Fruit fly (Drosophila melanogaster) whole organism, embryonic: Measurements from ENCODE around the gene pigs.

Experiments
- Adf1 ChIP-seq: fragments of 200-800 bp; sonication (Bioruptor generic); IDR thresholded peaks from 2 replicates; pipeline ENCODE4 v1.3.6; 2022; ENCODE audit warnings: missing biosample characterization, missing genetic modification characterization
- Antp ChIP-seq: fragments of 200-800 bp; sonication (Bioruptor generic); optimal IDR thresholded peaks from 3 replicates; lab custom pipeline; 2016; ENCODE audit warnings: missing biosample characterization, missing genetic modification characterization
- Bteb2 ChIP-seq: fragments of 200-800 bp; sonication (Bioruptor generic); optimal IDR thresholded peaks from 2 replicates; lab custom pipeline; 2016; ENCODE audit warnings: missing biosample characterization, missing genetic modification characterization
- CG11695 ChIP-seq: fragments of 200-800 bp; sonication (Bioruptor generic); IDR thresholded peaks from 3 replicates; pipeline ENCODE4 v1.3.6; 2022; ENCODE audit warnings: missing biosample characterization, missing genetic modification characterization
- CG12299 ChIP-seq: fragments of 200-800 bp; sonication (Bioruptor generic); optimal IDR thresholded peaks from 2 replicates; lab custom pipeline; 2018; ENCODE audit warnings: missing biosample characterization, mild to moderate bottlenecking, missing genetic modification characterization
- CG14667 ChIP-seq: fragments of 200-800 bp; sonication (Bioruptor generic); IDR thresholded peaks from 2 replicates; pipeline ENCODE4 v1.3.6; 2022; ENCODE audit warnings: missing biosample characterization, missing genetic modification characterization
- CG15696 ChIP-seq: fragments of 200-800 bp; sonication (Bioruptor generic); optimal IDR thresholded peaks from 2 replicates; lab custom pipeline; 2019; ENCODE audit warnings: missing biosample characterization, mild to moderate bottlenecking, missing genetic modification characterization, moderate library complexity
- CG1602 ChIP-seq: fragments of 200-800 bp; sonication (Bioruptor generic); optimal IDR thresholded peaks from 3 replicates; lab custom pipeline; 2016; ENCODE audit warnings: missing biosample characterization, missing genetic modification characterization
- CG2889 ChIP-seq: fragments of 200-800 bp; sonication (Bioruptor generic); IDR thresholded peaks from 3 replicates; pipeline ENCODE4 v1.3.6; 2022; ENCODE audit warnings: missing biosample characterization, missing genetic modification characterization
- CG30403 ChIP-seq: fragments of 200-800 bp; sonication (Bioruptor generic); optimal IDR thresholded peaks from 3 replicates; lab custom pipeline; 2016; ENCODE audit warnings: missing biosample characterization, missing genetic modification characterization
- CG32532 ChIP-seq: fragments of 200-800 bp; sonication (Bioruptor generic); IDR thresholded peaks from 2 replicates; pipeline ENCODE4 v1.3.6; 2022; ENCODE audit warnings: missing biosample characterization, missing genetic modification characterization
- CG34224 ChIP-seq: fragments of 200-800 bp; sonication (Bioruptor generic); IDR thresholded peaks from 3 replicates; pipeline ENCODE4 v1.3.6; 2022; ENCODE audit warnings: missing biosample characterization, missing genetic modification characterization; ENCODE audit not compliant: partially characterized antibody
- CG3838 ChIP-seq: fragments of 200-800 bp; sonication (Bioruptor generic); optimal IDR thresholded peaks from 3 replicates; lab custom pipeline; 2016; ENCODE audit warnings: missing biosample characterization, missing genetic modification characterization
- CG4282 ChIP-seq: fragments of 200-800 bp; sonication (Bioruptor generic); optimal IDR thresholded peaks from 2 replicates; lab custom pipeline; 2016; ENCODE audit warnings: missing biosample characterization, missing genetic modification characterization
- CG4328 ChIP-seq: fragments of 200-800 bp; sonication (Bioruptor generic); optimal IDR thresholded peaks from 3 replicates; lab custom pipeline; 2017; ENCODE audit warnings: missing biosample characterization, missing genetic modification reagents, missing genetic modification characterization
- CG43689 ChIP-seq: fragments of 200-800 bp; sonication (Bioruptor generic); IDR thresholded peaks from 2 replicates; pipeline ENCODE4 v1.3.6; 2022; ENCODE audit warnings: missing biosample characterization, missing genetic modification characterization
- CG6654 ChIP-seq: fragments of 200-800 bp; sonication (Bioruptor generic); optimal IDR thresholded peaks from 2 replicates; lab custom pipeline; 2017; ENCODE audit warnings: missing biosample characterization, mild to moderate bottlenecking, missing genetic modification characterization
- CG6813 ChIP-seq: fragments of 200-800 bp; sonication (Bioruptor generic); optimal IDR thresholded peaks from 2 replicates; lab custom pipeline; 2017; ENCODE audit warnings: missing biosample characterization, missing genetic modification characterization, mild to moderate bottlenecking, moderate library complexity, missing genetic modification reagents
- CG7271 ChIP-seq: fragments of 200-800 bp; sonication (Bioruptor generic); optimal IDR thresholded peaks from 2 replicates; lab custom pipeline; 2018; ENCODE audit warnings: missing biosample characterization, mild to moderate bottlenecking, missing genetic modification characterization, moderate library complexity
- CG7839 ChIP-seq: fragments of 200-800 bp; sonication (Bioruptor generic); optimal IDR thresholded peaks from 3 replicates; lab custom pipeline; 2018; ENCODE audit warnings: missing biosample characterization, mild to moderate bottlenecking, missing genetic modification characterization, moderate library complexity
- CG8478 ChIP-seq: fragments of >200 bp; optimal IDR thresholded peaks from 2 replicates; lab custom pipeline; 2018
- CG8944 ChIP-seq: fragments of 200-800 bp; sonication (Bioruptor generic); optimal IDR thresholded peaks from 3 replicates; lab custom pipeline; 2016; ENCODE audit warnings: missing biosample characterization, missing genetic modification characterization
- CTCF ChIP-seq: fragments of 200-800 bp; sonication (Bioruptor generic); optimal IDR thresholded peaks from 2 replicates; lab custom pipeline; 2017; ENCODE audit warnings: missing biosample characterization, mild to moderate bottlenecking, missing genetic modification characterization, moderate library complexity
- CoRest ChIP-seq: fragments of 200-800 bp; sonication (Bioruptor generic); optimal IDR thresholded peaks from 3 replicates; lab custom pipeline; 2018; ENCODE audit warnings: missing biosample characterization, mild to moderate bottlenecking, missing genetic modification characterization, moderate library complexity
- Dad ChIP-seq: fragments of 200-800 bp; sonication (Bioruptor generic); optimal IDR thresholded peaks from 3 replicates; lab custom pipeline; 2016; ENCODE audit warnings: missing biosample characterization, missing genetic modification characterization
- E2f2 ChIP-seq: fragments of 200-800 bp; sonication (Bioruptor generic); IDR thresholded peaks from 2 replicates; pipeline ENCODE4 v1.3.6; 2022; ENCODE audit warnings: missing biosample characterization, missing genetic modification characterization
- Fer3 ChIP-seq: fragments of 200-800 bp; sonication (Bioruptor generic); optimal IDR thresholded peaks from 2 replicates; lab custom pipeline; 2018; ENCODE audit warnings: missing biosample characterization, mild to moderate bottlenecking, missing genetic modification characterization, moderate library complexity
- H2.0 ChIP-seq: fragments of 200-800 bp; sonication (Bioruptor generic); IDR thresholded peaks from 2 replicates; pipeline ENCODE4 v1.3.6; 2022; ENCODE audit warnings: missing biosample characterization, missing genetic modification characterization
- Hsf ChIP-seq: fragments of 200-800 bp; sonication (Bioruptor generic); optimal IDR thresholded peaks from 3 replicates; lab custom pipeline; 2016; ENCODE audit warnings: missing biosample characterization, missing genetic modification characterization
- Meics ChIP-seq: fragments of 200-800 bp; sonication (Bioruptor generic); optimal IDR thresholded peaks from 2 replicates; lab custom pipeline; 2017; ENCODE audit warnings: missing biosample characterization, mild to moderate bottlenecking, missing genetic modification characterization
- Mes4 ChIP-seq: fragments of 200-800 bp; sonication (Bioruptor generic); optimal IDR thresholded peaks from 2 replicates; lab custom pipeline; 2016; ENCODE audit warnings: missing biosample characterization, missing genetic modification characterization
- Trl ChIP-seq, 3 experiments: fragments of >200 bp in 2 of 3; fragments of 200-800 bp in 1 of 3; sonication (Bioruptor generic) in 1 of 3; optimal IDR thresholded peaks; 2 replicates in 1 of 3; 3 replicates in 2 of 3; lab custom pipeline; 2016 to 2017; ENCODE audit warnings: missing biosample characterization in 1 of 3, missing genetic modification characterization in 1 of 3
- abd-A ChIP-seq: fragments of 200-800 bp; sonication (Bioruptor generic); optimal IDR thresholded peaks from 3 replicates; lab custom pipeline; 2019; ENCODE audit warnings: missing biosample characterization, mild to moderate bottlenecking, missing genetic modification characterization, moderate library complexity
- bcd ChIP-seq: fragments of 200-800 bp; sonication (Bioruptor generic); optimal IDR thresholded peaks from 2 replicates; lab custom pipeline; 2017; ENCODE audit warnings: missing biosample characterization, mild to moderate bottlenecking, missing genetic modification characterization
- corto ChIP-seq: fragments of 200-800 bp; sonication (Bioruptor generic); optimal IDR thresholded peaks from 2 replicates; lab custom pipeline; 2016; ENCODE audit warnings: missing biosample characterization, mild to moderate bottlenecking, missing genetic modification characterization, moderate library complexity
- crp ChIP-seq, 2 experiments: fragments of 200-800 bp; sonication (Bioruptor generic); optimal IDR thresholded peaks; 2 replicates in 1 of 2; 3 replicates in 1 of 2; lab custom pipeline; 2017; ENCODE audit warnings: missing biosample characterization in 2 of 2, missing genetic modification characterization in 2 of 2, mild to moderate bottlenecking in 1 of 2, moderate library complexity in 1 of 2
- cwo ChIP-seq: fragments of 200-800 bp; sonication (Bioruptor generic); optimal IDR thresholded peaks from 3 replicates; lab custom pipeline; 2017; ENCODE audit warnings: missing biosample characterization, missing genetic modification characterization, mild to moderate bottlenecking, moderate library complexity, missing genetic modification reagents
- disco-r ChIP-seq: fragments of 200-800 bp; sonication (Bioruptor generic); optimal IDR thresholded peaks from 2 replicates; lab custom pipeline; 2016; ENCODE audit warnings: missing biosample characterization, missing genetic modification characterization
- gcm2 ChIP-seq: fragments of 200-800 bp; sonication (Bioruptor generic); optimal IDR thresholded peaks from 2 replicates; lab custom pipeline; 2016; ENCODE audit warnings: missing biosample characterization, missing genetic modification characterization
- her ChIP-seq: fragments of 200-800 bp; sonication (Bioruptor generic); optimal IDR thresholded peaks from 2 replicates; lab custom pipeline; 2016; ENCODE audit warnings: missing biosample characterization, missing genetic modification characterization
- lov ChIP-seq, 2 experiments: fragments of 200-800 bp in 1 of 2; fragments of >200 bp in 1 of 2; sonication (Bioruptor generic) in 1 of 2; IDR thresholded peaks in 1 of 2; optimal IDR thresholded peaks in 1 of 2; 2 replicates in 1 of 2; 3 replicates in 1 of 2; pipeline versions ENCODE4 v1.3.6 to Lab custom; 2017 to 2022; ENCODE audit warnings: missing biosample characterization in 1 of 2, missing genetic modification characterization in 1 of 2
- pho ChIP-seq: fragments of 200-800 bp; sonication (Bioruptor generic); optimal IDR thresholded peaks from 2 replicates; lab custom pipeline; 2016; ENCODE audit warnings: missing biosample characterization, missing genetic modification characterization
- ranshi ChIP-seq: fragments of 200-800 bp; sonication (Bioruptor generic); IDR thresholded peaks from 2 replicates; pipeline ENCODE4 v1.3.6; 2022; ENCODE audit warnings: missing biosample characterization, missing genetic modification characterization
- sim ChIP-seq: fragments of 200-800 bp; sonication (Bioruptor generic); IDR thresholded peaks from 2 replicates; pipeline ENCODE4 v1.3.6; 2022; ENCODE audit warnings: missing biosample characterization, missing genetic modification characterization
- stc ChIP-seq: fragments of 200-800 bp; sonication (Bioruptor generic); IDR thresholded peaks from 2 replicates; pipeline ENCODE4 v1.3.6; 2022; ENCODE audit warnings: missing biosample characterization, missing genetic modification characterization
- tll ChIP-seq, 2 experiments: fragments of 200-800 bp in 1 of 2; fragments of >200 bp in 1 of 2; sonication (Bioruptor generic) in 1 of 2; optimal IDR thresholded peaks; 2 replicates each; lab custom pipeline; 2017 to 2019; ENCODE audit warnings: missing biosample characterization in 2 of 2, missing genetic modification characterization in 2 of 2, mild to moderate bottlenecking in 1 of 2, moderate library complexity in 1 of 2
- trem ChIP-seq: fragments of 200-800 bp; optimal IDR thresholded peaks from 3 replicates; lab custom pipeline; 2019; ENCODE audit warnings: missing biosample characterization, mild to moderate bottlenecking, missing genetic modification characterization, moderate library complexity
- unc-4 ChIP-seq: fragments of 200-800 bp; sonication (Bioruptor generic); IDR thresholded peaks from 2 replicates; pipeline ENCODE4 v1.3.6; 2022; ENCODE audit warnings: missing biosample characterization, missing genetic modification characterization; ENCODE audit not compliant: partially characterized antibody
- wdn ChIP-seq: fragments of 200-800 bp; sonication (Bioruptor generic); IDR thresholded peaks from 2 replicates; pipeline ENCODE4 v1.3.6; 2022; ENCODE audit warnings: missing biosample characterization, missing genetic modification characterization
- zfh2 ChIP-seq: fragments of 200-800 bp; sonication (Bioruptor generic); optimal IDR thresholded peaks from 2 replicates; lab custom pipeline; 2016; ENCODE audit warnings: missing biosample characterization, missing genetic modification characterization

The pigs gene

DNA sequence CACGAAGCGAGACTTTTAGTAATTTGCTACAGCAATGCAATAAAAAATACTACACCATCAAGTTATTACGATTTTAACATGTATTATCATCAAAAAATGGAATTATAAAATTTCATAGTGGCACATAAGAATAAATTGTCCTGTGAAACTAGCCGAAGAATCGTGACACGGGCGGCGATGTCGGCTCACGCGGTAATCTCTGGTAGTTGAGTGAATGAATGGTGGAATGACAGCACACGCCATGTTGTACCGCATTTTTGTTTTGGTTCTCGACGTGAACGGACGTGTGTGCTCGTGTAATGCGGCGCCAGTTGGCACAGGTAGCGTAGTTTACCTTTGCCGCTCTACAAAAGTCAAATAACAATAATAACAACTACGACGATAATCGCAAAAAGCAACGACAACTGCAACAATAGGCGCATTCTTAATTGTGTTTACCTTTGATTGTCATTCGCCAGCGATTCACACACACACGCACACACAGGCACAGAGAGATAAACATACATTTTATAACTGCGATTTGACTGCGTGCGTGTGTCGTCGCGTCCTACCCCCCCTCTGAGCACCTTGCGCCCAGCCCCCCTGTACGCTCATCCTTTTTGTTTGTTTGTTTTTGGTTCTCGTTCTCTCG, 99.5 kb downstream of the pigs start, which contains the start of gene CG14441 (continued):
- TF ChIP-seq CG43689 (GFP tag; lab: Robert Waterston, UW) (no peak), CTCF (GFP tag; lab: Kevin White, UChicago) (no peak), sim (GFP tag; lab: Robert Waterston, UW) (no peak), CG11695 (GFP tag; lab: Robert Waterston, UW) (no peak), wdn (GFP tag; lab: Robert Waterston, UW) (no peak), CG4282 (GFP tag; lab: Kevin White, UChicago) (no peak), ranshi (GFP tag; lab: Robert Waterston, UW) (no peak), disco-r (GFP tag; lab: Kevin White, UChicago) (peak; percentile 52), unc-4 (GFP tag; lab: Robert Waterston, UW) (peak; percentile 99), CG7839 (tag; lab: Kevin White, UChicago) (peak; percentile 44), H2.0 (GFP tag; lab: Robert Waterston, UW) (no peak), zfh2 (GFP tag; lab: Kevin White, UChicago) (no peak), Meics (GFP tag; lab: Kevin White, UChicago) (peak; percentile 65), Bteb2 (peak; percentile 47), CG12299 (tag; lab: Kevin White, UChicago) (peak; percentile 67), Hsf (GFP tag; lab: Kevin White, UChicago) (peak; percentile 26), pho (GFP tag; lab: Kevin White, UChicago) (peak; percentile 10), trem (no peak), CG2889 (GFP tag; lab: Robert Waterston, UW) (no peak), CG8944 (GFP tag; lab: Kevin White, UChicago) (no peak), CG14667 (GFP tag; lab: Robert Waterston, UW) (no peak), Trl (optimal IDR thresholded peaks at IDR 0.05; lab: Kevin White, UChicago) (no peak), Trl (GFP tag; optimal IDR thresholded peaks at IDR 0.05; lab: Kevin White, UChicago) (peak; percentile 28), CG3838 (GFP tag; lab: Kevin White, UChicago) (no peak), corto (GFP tag; lab: Kevin White, UChicago) (peak; percentile 75), bcd (GFP tag; lab: Kevin White, UChicago) (peak; percentile 30), abd-A (tag; lab: Kevin White, UChicago) (peak; percentile 78), her (GFP tag; lab: Kevin White, UChicago) (peak; percentile 40), Dad (GFP tag; lab: Kevin White, UChicago) (peak; percentile 62), CG6654 (GFP tag; lab: Kevin White, UChicago) (no peak), CG15696 (tag; lab: Kevin White, UChicago) (peak; percentile 10), CoRest (tag; lab: Kevin White, UChicago) (peak; percentile 12), CG1602 (no peak), CG32532 (GFP tag; lab: Robert Waterston, UW) (peak; percentile 63), Fer3 (tag; lab: Kevin White, UChicago) (peak; percentile 32), CG8478 (no peak), CG30403 (GFP tag; lab: Kevin White, UChicago) (peak; percentile 13), crp (GFP tag; optimal IDR thresholded peaks at IDR 0.05; lab: Kevin White, UChicago) (no peak), Mes4 (no peak), tll (GFP tag; optimal IDR thresholded peaks at IDR 0.05; lab: Kevin White, UChicago) (peak in 1 of 2 experiments; percentile 77), Adf1 (GFP tag; lab: Robert Waterston, UW) (peak; percentile 41; the same call in 1 of the 2 replicates), CG7271 (peak; percentile 13), CG34224 (GFP tag; lab: Robert Waterston, UW) (peak; percentile 100), Antp (GFP tag; lab: Kevin White, UChicago) (peak; percentile 5), CG6813 (peak; percentile 34), stc (GFP tag; lab: Robert Waterston, UW) (no peak), cwo (GFP tag; lab: Kevin White, UChicago) (peak; percentile 63), E2f2 (GFP tag; lab: Robert Waterston, UW) (peak; percentile 30; the same call in 1 of the 2 replicates), gcm2 (GFP tag; lab: Kevin White, UChicago) (no peak), CG4328 (GFP tag; lab: Kevin White, UChicago) (peak; percentile 26), lov (optimal IDR thresholded peaks at IDR 0.05; lab: Kevin White, UChicago) (no peak), lov (GFP tag; IDR thresholded peaks at IDR 0.05; lab: Robert Waterston, UW) (no peak)
